Worm (Caenorhabditis elegans): ENCODE measurements around the gene lido-15.

The lido-15 gene

ce11 chrII:3827801-3828200 lies 15.7 kb downstream of the lido-15 start, which contains the start of gene F54D10.8:
Gene F54D10.8 (minus strand): TSS chrII:3827901.
- TF ChIP-seq rcor-1 (GFP tag; IDR thresholded peaks at IDR 0.05) (no peak), athp-1 (tag; optimal IDR thresholded peaks at IDR 0.05) (no peak), madf-6 (GFP tag; IDR thresholded peaks at IDR 0.05) (no peak), dox-1 (GFP tag; IDR thresholded peaks at IDR 0.05) (no peak), F10E7.11 (tag; optimal IDR thresholded peaks at IDR 0.05) (no peak), egl-18 (GFP tag; IDR thresholded peaks at IDR 0.05) (no peak)

- no peak for TF ChIP-seq let-607 (tag; optimal IDR thresholded peaks at IDR 0.05)
- TF ChIP-seq rpc-1 (optimal IDR thresholded peaks at IDR 0.05): no peak
- TF ChIP-seq rpc-1 (tag; optimal IDR thresholded peaks at IDR 0.05): no peak
- no peak for TF ChIP-seq nfyb-1 (GFP tag; IDR thresholded peaks at IDR 0.05)
- TF ChIP-seq snpc-1.3 (tag; optimal IDR thresholded peaks at IDR 0.05; ENCODE audit: insufficient read depth): no peak
- TF ChIP-seq hmg-20 (GFP tag; IDR thresholded peaks at IDR 0.05): no peak
- no peak for TF ChIP-seq madf-6 (GFP tag; IDR thresholded peaks at IDR 0.05)
- no peak for TF ChIP-seq ztf-6 (GFP tag; IDR thresholded peaks at IDR 0.05)
- TF ChIP-seq F49E8.2 (tag; optimal IDR thresholded peaks at IDR 0.05; ENCODE audit: insufficient read depth): no peak
- TF ChIP-seq mes-4 (tag; optimal IDR thresholded peaks at IDR 0.05): no peak
- TF ChIP-seq unc-62 (GFP tag; optimal IDR thresholded peaks at IDR 0.05): no peak
- no peak for TF ChIP-seq nhr-179 (tag; optimal IDR thresholded peaks at IDR 0.05)
These were observed 17.5 kb downstream of the lido-15 start for ce11 chrII:3829623-3830022.

ce11 chrII:3832383-3832782 lies 20.3 kb downstream of the lido-15 start, which contains the start of gene F54D10.9:
Gene F54D10.9 (minus strand): TSS chrII:3832483.
- no peak for TF ChIP-seq ceh-27 (GFP tag; optimal IDR thresholded peaks at IDR 0.05)
- no peak for TF ChIP-seq die-1 (tag; optimal IDR thresholded peaks at IDR 0.05)
- TF ChIP-seq K11D2.4 (GFP tag; IDR thresholded peaks at IDR 0.05): no peak
- TF ChIP-seq nhr-179 (tag; optimal IDR thresholded peaks at IDR 0.05): no peak
- no peak for TF ChIP-seq ztf-28 (GFP tag; IDR thresholded peaks at IDR 0.05)
- no peak for TF ChIP-seq nhr-90 (tag; optimal IDR thresholded peaks at IDR 0.05)
- TF ChIP-seq T26A5.8 (tag; optimal IDR thresholded peaks at IDR 0.05): no peak
- TF ChIP-seq F57A8.1 (GFP tag; optimal IDR thresholded peaks at IDR 0.05): no peak
- no peak for TF ChIP-seq dpff-1 (tag; optimal IDR thresholded peaks at IDR 0.05)
- no peak for TF ChIP-seq mes-4 (tag; optimal IDR thresholded peaks at IDR 0.05)
- TF ChIP-seq ztf-3 (GFP tag; optimal IDR thresholded peaks at IDR 0.05): no peak
- no peak for TF ChIP-seq sea-2 (GFP tag; IDR thresholded peaks at IDR 0.05)
- TF ChIP-seq ama-1 (optimal IDR thresholded peaks at IDR 0.05): no peak
- no peak for TF ChIP-seq ama-1 (GFP tag; optimal IDR thresholded peaks at IDR 0.05)
- TF ChIP-seq hsf-1 (GFP tag; IDR thresholded peaks at IDR 0.05): no peak
- no peak for TF ChIP-seq sdz-38 (tag; optimal IDR thresholded peaks at IDR 0.05)
- TF ChIP-seq fkh-3 (tag; optimal IDR thresholded peaks at IDR 0.05): no peak
- no peak for TF ChIP-seq F39B2.1 (GFP tag; IDR thresholded peaks at IDR 0.05)
- no peak for TF ChIP-seq ets-4 (GFP tag; optimal IDR thresholded peaks at IDR 0.05)

- TF ChIP-seq madf-8 (GFP tag; conservative IDR thresholded peaks at IDR 0.05): no peak; the same call in 1 of the 2 replicates
- no peak for TF ChIP-seq chd-7 (tag; optimal IDR thresholded peaks at IDR 0.05)
- no peak for TF ChIP-seq egl-18 (GFP tag; IDR thresholded peaks at IDR 0.05)
- no peak for TF ChIP-seq lin-54 (GFP tag; optimal IDR thresholded peaks at IDR 0.05)
- TF ChIP-seq Y79H2A.3 (GFP tag; conservative IDR thresholded peaks at IDR 0.05): no peak
- TF ChIP-seq ztf-6 (GFP tag; IDR thresholded peaks at IDR 0.05): no peak
These were observed 23.8 kb downstream of the lido-15 start, which contains the start of gene oac-4 for ce11 chrII:3835915-3836314. Gene oac-4 (minus strand): TSS chrII:3836015.
